Fruit fly (Drosophila melanogaster): ENCODE measurements around the gene Cpr72Eb.

Cpr72Eb gene

dm6 chr3L:16351770-16352429 lies 12.8 kb upstream of the Cpr72Eb start, which contains the start of the genes Golgin104 and Tcs3 (continued):
- TF ChIP-seq CG15514 (GFP tag; optimal IDR thresholded peaks at IDR 0.05), result peak; percentile 36
- no peak for TF ChIP-seq z (GFP tag; IDR thresholded peaks at IDR 0.05)
- no peak for TF ChIP-seq Hsf (GFP tag; optimal IDR thresholded peaks at IDR 0.05)
- no peak for TF ChIP-seq CG16779 (GFP tag; IDR thresholded peaks at IDR 0.05)
- no peak for TF ChIP-seq ara (GFP tag; IDR thresholded peaks at IDR 0.05)
- no peak for TF ChIP-seq Ssrp (tag; optimal IDR thresholded peaks at IDR 0.05)
- TF ChIP-seq kay (GFP tag; optimal IDR thresholded peaks at IDR 0.05), result no peak
- TF ChIP-seq CG12659 (GFP tag; optimal IDR thresholded peaks at IDR 0.05), result peak; percentile 26
- peak; percentile 69 for TF ChIP-seq Sin3A (optimal IDR thresholded peaks at IDR 0.05)
- no peak for TF ChIP-seq ac (GFP tag; optimal IDR thresholded peaks at IDR 0.05)
- TF ChIP-seq psq (GFP tag; optimal IDR thresholded peaks at IDR 0.05), result no peak
- TF ChIP-seq Ets97D (GFP tag; optimal IDR thresholded peaks at IDR 0.05), result peak; percentile 26
- no peak for TF ChIP-seq CG6683 (GFP tag; optimal IDR thresholded peaks at IDR 0.05)
- TF ChIP-seq D (optimal IDR thresholded peaks at IDR 0.05), result no peak
- no peak for TF ChIP-seq D (GFP tag; optimal IDR thresholded peaks at IDR 0.05)
- no peak for TF ChIP-seq mld (GFP tag; IDR thresholded peaks at IDR 0.05; ENCODE audit: partially characterized antibody)
- no peak for TF ChIP-seq shn (GFP tag; optimal IDR thresholded peaks at IDR 0.05)
- TF ChIP-seq Fer2 (tag; optimal IDR thresholded peaks at IDR 0.05), result no peak
- TF ChIP-seq disco-r (GFP tag; optimal IDR thresholded peaks at IDR 0.05), result no peak
- TF ChIP-seq MBD-R2 (GFP tag; IDR thresholded peaks at IDR 0.05), result peak; percentile 99
- TF ChIP-seq aop (GFP tag; IDR thresholded peaks at IDR 0.05), result no peak
- TF ChIP-seq CG10462 (GFP tag; optimal IDR thresholded peaks at IDR 0.05), result no peak
- no peak for TF ChIP-seq slou (GFP tag; optimal IDR thresholded peaks at IDR 0.05)
- 0 out of 3 replicates have a peak, but pooled peaks have one; percentile 21 for TF ChIP-seq otp (GFP tag; IDR thresholded peaks at IDR 0.05)
- peak; percentile 82 for TF ChIP-seq CG4617 (GFP tag; optimal IDR thresholded peaks at IDR 0.05; ENCODE audit: borderline replicate concordance)
- peak; percentile 69 for TF ChIP-seq gfzf (GFP tag; optimal IDR thresholded peaks at IDR 0.05)
- no peak for TF ChIP-seq yki (optimal IDR thresholded peaks at IDR 0.05)
- TF ChIP-seq CG13287 (GFP tag; IDR thresholded peaks at IDR 0.05; ENCODE audit: partially characterized antibody), result peak; percentile 49; the same call in 1 of the 2 replicates
- TF ChIP-seq Mrtf (GFP tag; IDR thresholded peaks at IDR 0.05), result no peak
- no peak for TF ChIP-seq CG31441 (GFP tag; IDR thresholded peaks at IDR 0.05)
- TF ChIP-seq CG17186 (GFP tag; optimal IDR thresholded peaks at IDR 0.05), result peak; percentile 30
- TF ChIP-seq sd (tag; optimal IDR thresholded peaks at IDR 0.05), result no peak
- no peak for TF ChIP-seq cg (GFP tag; optimal IDR thresholded peaks at IDR 0.05)
- TF ChIP-seq Xrp1 (GFP tag; IDR thresholded peaks at IDR 0.05), result no peak
- no peak for TF ChIP-seq CG30020 (tag; optimal IDR thresholded peaks at IDR 0.05)
- peak; percentile 91 to 96 for TF ChIP-seq crp (GFP tag; optimal IDR thresholded peaks at IDR 0.05)
- peak in 1 of 3 experiments; percentile 80 for TF ChIP-seq Stat92E (GFP tag; optimal IDR thresholded peaks at IDR 0.05)
- TF ChIP-seq gcm (GFP tag; optimal IDR thresholded peaks at IDR 0.05), result no peak
- no peak for TF ChIP-seq Ravus (GFP tag; IDR thresholded peaks at IDR 0.05)
- no peak for TF ChIP-seq sisA (GFP tag; IDR thresholded peaks at IDR 0.05)
- no peak for TF ChIP-seq ab (GFP tag; optimal IDR thresholded peaks at IDR 0.05)
- no peak for TF ChIP-seq sr (GFP tag; IDR thresholded peaks at IDR 0.05)
- peak; percentile 52 for TF ChIP-seq kah (GFP tag; optimal IDR thresholded peaks at IDR 0.05)
- no peak for TF ChIP-seq CG7839 (tag; optimal IDR thresholded peaks at IDR 0.05)
- peak; percentile 8 for TF ChIP-seq exex (tag; optimal IDR thresholded peaks at IDR 0.05)
- TF ChIP-seq HLH54F (GFP tag; optimal IDR thresholded peaks at IDR 0.05), result no peak
- no peak for TF ChIP-seq H2.0 (GFP tag; IDR thresholded peaks at IDR 0.05)
- no peak for TF ChIP-seq CG10274 (GFP tag; optimal IDR thresholded peaks at IDR 0.05)
- TF ChIP-seq CG13296 (GFP tag; optimal IDR thresholded peaks at IDR 0.05), result no peak
- TF ChIP-seq Lim3 (GFP tag; IDR thresholded peaks at IDR 0.05), result no peak
- TF ChIP-seq Adf1 (GFP tag; IDR thresholded peaks at IDR 0.05), result no peak
